Worm (Caenorhabditis elegans): ENCODE results near the gene ykt-6.

ykt-6 gene

DNA sequence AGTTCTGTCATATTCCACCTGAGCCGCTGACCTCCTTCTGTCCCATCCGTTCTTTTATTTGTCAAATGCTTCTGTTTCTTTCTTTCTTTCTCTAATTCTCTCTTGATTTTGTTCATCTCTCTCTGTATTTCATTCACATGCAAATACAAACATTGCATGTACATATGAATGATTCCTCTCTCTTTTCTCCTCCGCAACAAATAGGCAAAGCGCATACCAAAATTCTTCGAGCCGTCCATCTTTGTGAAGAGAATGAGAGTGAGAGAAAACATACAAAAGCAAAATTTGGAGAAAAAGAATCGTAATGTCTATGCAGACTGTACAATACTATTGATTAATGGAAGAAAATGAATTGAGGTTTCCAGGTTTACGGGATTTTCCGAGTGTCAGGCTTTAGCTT is 30.0 kb upstream of the ykt-6 start:
- TF ChIP-seq ceh-13 (GFP tag; optimal IDR thresholded peaks at IDR 0.05): no peak
- no peak for TF ChIP-seq tbx-11 (GFP tag; IDR thresholded peaks at IDR 0.05)
- TF ChIP-seq tra-4 (tag; optimal IDR thresholded peaks at IDR 0.05): no peak
- no peak for TF ChIP-seq tbx-37 (GFP tag; conservative IDR thresholded peaks at IDR 0.05)
- TF ChIP-seq pes-1 (GFP tag; IDR thresholded peaks at IDR 0.05): no peak
- no peak for TF ChIP-seq ceh-36 (tag; optimal IDR thresholded peaks at IDR 0.05)
- TF ChIP-seq ets-7 (tag; optimal IDR thresholded peaks at IDR 0.05): no peak
- TF ChIP-seq hnd-1 (tag; optimal IDR thresholded peaks at IDR 0.05): no peak
- no peak for TF ChIP-seq B0310.2 (tag; optimal IDR thresholded peaks at IDR 0.05)
- TF ChIP-seq ama-1 (optimal IDR thresholded peaks at IDR 0.05): no peak
- no peak for TF ChIP-seq hmg-4 (GFP tag; optimal IDR thresholded peaks at IDR 0.05)
- TF ChIP-seq hmbx-1 (tag; optimal IDR thresholded peaks at IDR 0.05): no peak

DNA sequence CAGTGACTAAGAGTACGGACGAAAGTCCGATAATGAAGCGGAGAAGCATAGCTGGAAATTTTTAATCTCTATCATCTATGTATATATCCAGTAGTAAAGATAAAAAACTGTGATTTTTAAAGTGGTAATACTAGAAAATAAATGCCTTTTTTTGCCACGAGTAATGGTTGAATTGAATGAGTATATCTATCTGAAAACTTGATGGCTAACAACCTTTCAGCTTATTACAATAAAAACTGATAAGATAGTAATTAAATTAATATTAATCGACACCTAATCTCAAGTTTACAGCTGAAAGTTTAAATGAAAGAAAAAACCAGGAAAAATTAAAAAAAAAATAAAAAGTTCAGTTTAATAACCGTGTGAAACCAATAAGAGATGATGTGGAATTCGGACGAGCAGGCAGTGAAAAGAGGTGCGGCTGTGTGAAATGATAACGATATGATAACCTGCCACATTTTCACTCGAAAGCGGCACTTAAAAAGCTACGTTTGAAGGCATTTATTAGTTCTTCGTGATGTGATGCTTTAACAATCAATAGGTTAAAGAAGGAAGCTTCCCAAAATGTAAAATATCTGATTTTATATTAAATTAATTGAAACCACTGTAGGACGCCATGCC is 27.6 kb upstream of the ykt-6 start, which contains the start of gene nspg-6:
Gene nspg-6, minus strand, starts transcription at position 51 of the 621 bp plus-strand sequence.
- TF ChIP-seq ama-1 (optimal IDR thresholded peaks at IDR 0.05): no peak
- TF ChIP-seq flt-1 (GFP tag; IDR thresholded peaks at IDR 0.05): no peak
- TF ChIP-seq tra-4 (tag; optimal IDR thresholded peaks at IDR 0.05): no peak
- no peak for TF ChIP-seq tbx-37 (GFP tag; conservative IDR thresholded peaks at IDR 0.05)
- TF ChIP-seq scrt-1 (GFP tag; IDR thresholded peaks at IDR 0.05): no peak
- TF ChIP-seq sea-1 (GFP tag; conservative IDR thresholded peaks at IDR 0.05): no peak
- TF ChIP-seq aly-1 (tag; optimal IDR thresholded peaks at IDR 0.05): no peak
- no peak for TF ChIP-seq hmg-4 (GFP tag; optimal IDR thresholded peaks at IDR 0.05)
- no peak for TF ChIP-seq hmbx-1 (tag; optimal IDR thresholded peaks at IDR 0.05)
- no peak for TF ChIP-seq ceh-36 (tag; optimal IDR thresholded peaks at IDR 0.05)
- TF ChIP-seq F13C5.2 (tag; optimal IDR thresholded peaks at IDR 0.05): no peak
- TF ChIP-seq hnd-1 (tag; optimal IDR thresholded peaks at IDR 0.05): no peak
- no peak for TF ChIP-seq B0310.2 (tag; optimal IDR thresholded peaks at IDR 0.05)
- no peak for TF ChIP-seq pes-1 (GFP tag; IDR thresholded peaks at IDR 0.05)

DNA sequence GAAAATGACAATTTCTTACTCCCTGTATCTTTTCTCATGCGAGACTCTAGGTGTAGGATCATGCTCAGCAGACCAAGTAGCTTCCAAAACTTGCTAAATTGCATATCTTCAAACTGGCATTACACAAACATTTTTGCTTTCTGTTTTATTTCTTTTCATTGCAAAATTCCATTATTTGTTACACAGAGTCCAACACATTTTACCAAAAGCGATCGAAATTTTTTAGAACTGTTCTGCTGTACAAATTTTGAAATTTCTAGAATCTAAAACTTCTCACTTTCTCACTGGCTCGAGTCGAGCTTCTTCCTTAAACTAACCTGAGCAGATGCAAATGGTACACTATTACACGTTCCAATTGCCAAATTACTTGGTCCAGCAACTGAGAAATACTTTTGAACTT is 27.1 kb upstream of the ykt-6 start:
- no peak for TF ChIP-seq F13C5.2 (tag; optimal IDR thresholded peaks at IDR 0.05)
- no peak for TF ChIP-seq flt-1 (GFP tag; IDR thresholded peaks at IDR 0.05)
- TF ChIP-seq tra-4 (tag; optimal IDR thresholded peaks at IDR 0.05): no peak
- no peak for TF ChIP-seq ceh-13 (GFP tag; optimal IDR thresholded peaks at IDR 0.05)

ce11 chrIII:7310662-7311340 is 23.4 kb upstream of the ykt-6 start, which contains the start of the genes F56C9.6 and F56C9.3:
Gene F56C9.6 (minus strand): TSS chrIII:7310773.
Gene F56C9.3 (plus strand): TSS chrIII:7311290.
- TF ChIP-seq flt-1 (GFP tag; IDR thresholded peaks at IDR 0.05) (no peak), ceh-13 (GFP tag; optimal IDR thresholded peaks at IDR 0.05) (no peak), scrt-1 (GFP tag; IDR thresholded peaks at IDR 0.05) (no peak), ceh-36 (tag; optimal IDR thresholded peaks at IDR 0.05) (no peak), sea-1 (GFP tag; conservative IDR thresholded peaks at IDR 0.05) (no peak), tra-4 (tag; optimal IDR thresholded peaks at IDR 0.05) (no peak), hmbx-1 (tag; optimal IDR thresholded peaks at IDR 0.05) (no peak), hnd-1 (tag; optimal IDR thresholded peaks at IDR 0.05) (no peak), hmg-4 (GFP tag; optimal IDR thresholded peaks at IDR 0.05) (no peak), pes-1 (GFP tag; IDR thresholded peaks at IDR 0.05) (no peak), aly-1 (tag; optimal IDR thresholded peaks at IDR 0.05) (no peak), tbx-11 (GFP tag; IDR thresholded peaks at IDR 0.05) (no peak), ets-7 (tag; optimal IDR thresholded peaks at IDR 0.05) (no peak), ama-1 (optimal IDR thresholded peaks at IDR 0.05) (no peak), B0310.2 (tag; optimal IDR thresholded peaks at IDR 0.05) (no peak), F13C5.2 (tag; optimal IDR thresholded peaks at IDR 0.05) (no peak)

- TF ChIP-seq ets-7 (tag; optimal IDR thresholded peaks at IDR 0.05) (no peak), scrt-1 (GFP tag; IDR thresholded peaks at IDR 0.05) (no peak), ceh-13 (GFP tag; optimal IDR thresholded peaks at IDR 0.05) (no peak), hnd-1 (tag; optimal IDR thresholded peaks at IDR 0.05) (no peak), hmbx-1 (tag; optimal IDR thresholded peaks at IDR 0.05) (no peak), tra-4 (tag; optimal IDR thresholded peaks at IDR 0.05) (no peak), pes-1 (GFP tag; IDR thresholded peaks at IDR 0.05) (no peak), hmg-4 (GFP tag; optimal IDR thresholded peaks at IDR 0.05) (no peak), tbx-11 (GFP tag; IDR thresholded peaks at IDR 0.05) (no peak), ceh-36 (tag; optimal IDR thresholded peaks at IDR 0.05) (no peak), B0310.2 (tag; optimal IDR thresholded peaks at IDR 0.05) (no peak), tbx-37 (GFP tag; conservative IDR thresholded peaks at IDR 0.05) (no peak), ama-1 (optimal IDR thresholded peaks at IDR 0.05) (no peak), aly-1 (tag; optimal IDR thresholded peaks at IDR 0.05) (no peak), sea-1 (GFP tag; conservative IDR thresholded peaks at IDR 0.05) (no peak), F13C5.2 (tag; optimal IDR thresholded peaks at IDR 0.05) (no peak), flt-1 (GFP tag; IDR thresholded peaks at IDR 0.05) (no peak)
These were observed 21.3 kb upstream of the ykt-6 start, which contains the start of gene acbp-4 for ce11 chrIII:7308600-7309109. Gene acbp-4 (minus strand): TSS chrIII:7309109.

DNA sequence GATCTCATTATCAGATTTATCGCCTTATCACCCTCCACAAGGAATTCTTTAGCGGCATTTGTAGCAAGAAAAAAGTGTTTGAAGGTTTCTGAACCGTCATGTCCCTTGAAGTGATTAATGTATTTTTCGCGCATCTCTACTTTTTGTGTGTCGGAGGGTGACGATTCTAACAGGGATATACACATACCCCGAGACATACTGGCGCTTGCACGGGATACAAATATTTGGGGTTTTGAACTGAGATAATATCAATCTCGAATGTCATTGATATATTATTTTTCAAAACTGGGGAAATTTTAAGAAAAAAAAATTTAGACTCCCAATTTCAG is 18.2 kb upstream of the ykt-6 start:
- TF ChIP-seq pes-1 (GFP tag; IDR thresholded peaks at IDR 0.05) (no peak), sea-1 (GFP tag; conservative IDR thresholded peaks at IDR 0.05) (no peak), ama-1 (optimal IDR thresholded peaks at IDR 0.05) (no peak), B0310.2 (tag; optimal IDR thresholded peaks at IDR 0.05) (no peak), scrt-1 (GFP tag; IDR thresholded peaks at IDR 0.05) (no peak), tbx-37 (GFP tag; conservative IDR thresholded peaks at IDR 0.05) (no peak), flt-1 (GFP tag; IDR thresholded peaks at IDR 0.05) (no peak), tbx-11 (GFP tag; IDR thresholded peaks at IDR 0.05) (no peak), F13C5.2 (tag; optimal IDR thresholded peaks at IDR 0.05) (no peak), ets-7 (tag; optimal IDR thresholded peaks at IDR 0.05) (no peak), ceh-36 (tag; optimal IDR thresholded peaks at IDR 0.05) (no peak), hmg-4 (GFP tag; optimal IDR thresholded peaks at IDR 0.05) (no peak), tra-4 (tag; optimal IDR thresholded peaks at IDR 0.05) (no peak), aly-1 (tag; optimal IDR thresholded peaks at IDR 0.05) (no peak), hmbx-1 (tag; optimal IDR thresholded peaks at IDR 0.05) (no peak), hnd-1 (tag; optimal IDR thresholded peaks at IDR 0.05) (no peak), ceh-13 (GFP tag; optimal IDR thresholded peaks at IDR 0.05) (no peak)
